Fruit fly (Drosophila melanogaster) whole organism: Measurements from ENCODE around the gene CG33702.
A peak's percentile ranks its signal among the peaks of the same experiment; 100 is the strongest.

ENCODE experiments used
- CG8478 ChIP-seq: fragments of >200 bp; optimal IDR thresholded peaks from 2 replicates; lab custom pipeline; 2018; ENCODE audit warnings: inconsistent platforms
- Dll ChIP-seq: fragments of >200 bp; optimal IDR thresholded peaks from 2 replicates; lab custom pipeline; 2017
- EcR ChIP-seq, 2 experiments: fragments of >200 bp; optimal IDR thresholded peaks; 2 replicates each; lab custom pipeline; 2017; ENCODE audit warnings: missing biosample characterization in 2 of 2, missing genetic modification characterization in 2 of 2, missing genetic modification reagents in 2 of 2
- pan ChIP-seq: fragments of >200 bp; optimal IDR thresholded peaks from 2 replicates; lab custom pipeline; 2017
- psq ChIP-seq: fragments of >200 bp; optimal IDR thresholded peaks from 2 replicates; lab custom pipeline; 2017
- usp ChIP-seq: fragments of >200 bp; optimal IDR thresholded peaks from 2 replicates; lab custom pipeline; 2017; ENCODE audit warnings: missing biosample characterization, missing genetic modification characterization, mixed read lengths

Gene CG33702

DNA sequence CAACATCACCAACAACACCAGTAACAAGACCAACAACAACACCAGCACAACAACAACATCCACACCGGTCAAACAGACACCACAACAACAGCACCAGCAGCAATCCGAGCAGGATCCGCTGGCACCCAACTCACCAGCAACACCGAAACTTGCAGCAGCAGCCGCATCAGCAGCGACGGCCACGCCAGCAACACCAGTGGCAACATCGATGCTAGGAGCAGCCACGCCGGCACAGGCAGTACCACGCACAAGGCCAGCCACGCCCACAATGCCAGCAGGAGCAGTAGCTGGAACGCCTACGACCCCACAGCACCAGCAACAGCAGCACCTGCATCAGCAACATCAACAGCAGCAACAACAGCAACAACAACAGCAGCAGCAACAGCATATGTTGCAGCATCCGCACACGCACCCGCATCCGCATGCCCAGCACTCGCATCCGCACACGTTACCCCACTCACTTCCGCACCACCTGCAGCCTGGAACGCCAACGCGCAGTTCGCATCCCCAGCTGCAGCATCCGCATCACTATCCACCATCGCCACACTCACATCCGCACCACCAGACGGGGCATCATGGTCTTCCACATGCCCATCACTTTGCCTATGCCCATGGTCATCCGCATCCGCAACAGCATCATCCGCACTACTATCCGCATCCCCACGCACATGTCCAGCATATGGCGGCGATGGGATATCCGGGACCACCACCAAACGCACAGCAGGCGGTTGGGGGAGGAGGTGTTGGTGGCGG lies 41.9 kb downstream of the CG33702 start:
- no peak for TF ChIP-seq CG8478 (lab: Kevin White, UChicago)
- no peak for TF ChIP-seq pan (lab: Kevin White, UChicago)
- no peak for TF ChIP-seq EcR (GFP tag; optimal IDR thresholded peaks at IDR 0.05; lab: Kevin White, UChicago)
- no peak for TF ChIP-seq usp (GFP tag; lab: Kevin White, UChicago)
- no peak for TF ChIP-seq psq (lab: Kevin White, UChicago)
- no peak for TF ChIP-seq Dll (lab: Kevin White, UChicago)

- TF ChIP-seq Dll (lab: Kevin White, UChicago) = no peak
- no peak for TF ChIP-seq pan (lab: Kevin White, UChicago)
- no peak for TF ChIP-seq psq (lab: Kevin White, UChicago)
- TF ChIP-seq usp (GFP tag; lab: Kevin White, UChicago) = no peak
- no peak for TF ChIP-seq EcR (GFP tag; optimal IDR thresholded peaks at IDR 0.05; lab: Kevin White, UChicago)
- TF ChIP-seq CG8478 (lab: Kevin White, UChicago) = no peak
These were observed 44.1 kb downstream of the CG33702 start for dm6 chr3L:9469079-9469478.

DNA sequence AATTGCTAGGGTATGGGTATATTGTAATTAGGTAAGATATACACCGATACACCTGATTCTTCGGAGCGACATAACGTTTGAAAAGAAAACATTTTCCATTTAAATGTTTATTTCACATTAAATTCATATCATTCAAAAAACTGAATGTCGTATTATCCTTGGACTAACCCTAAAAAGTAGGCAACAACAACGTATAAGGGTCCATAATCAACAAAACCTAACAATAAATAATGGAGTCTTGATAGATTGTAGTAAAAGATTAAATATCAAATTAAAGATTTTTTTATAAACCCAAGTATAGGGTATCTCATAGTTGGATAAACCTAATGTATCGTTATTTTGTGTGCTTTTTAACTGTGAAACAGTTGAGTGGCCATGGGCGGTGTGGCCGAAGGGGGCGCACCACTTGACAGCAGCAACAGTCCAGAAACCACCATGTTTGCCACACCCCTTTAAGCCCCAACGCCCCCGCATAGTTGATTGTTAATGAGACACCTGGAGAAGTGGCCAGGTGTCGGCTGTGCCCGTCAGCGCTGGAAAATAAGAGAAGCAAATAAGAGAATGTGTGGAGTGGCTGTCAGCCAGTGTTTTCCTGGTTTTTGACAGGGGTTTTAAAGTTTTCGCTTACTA lies 44.8 kb downstream of the CG33702 start:
- no peak for TF ChIP-seq CG8478 (lab: Kevin White, UChicago)
- no peak for TF ChIP-seq Dll (lab: Kevin White, UChicago)
- no peak for TF ChIP-seq EcR (GFP tag; optimal IDR thresholded peaks at IDR 0.05; lab: Kevin White, UChicago)
- TF ChIP-seq usp (GFP tag; lab: Kevin White, UChicago) = no peak
- peak; percentile 68 for TF ChIP-seq pan (lab: Kevin White, UChicago)
- TF ChIP-seq psq (lab: Kevin White, UChicago) = no peak

DNA sequence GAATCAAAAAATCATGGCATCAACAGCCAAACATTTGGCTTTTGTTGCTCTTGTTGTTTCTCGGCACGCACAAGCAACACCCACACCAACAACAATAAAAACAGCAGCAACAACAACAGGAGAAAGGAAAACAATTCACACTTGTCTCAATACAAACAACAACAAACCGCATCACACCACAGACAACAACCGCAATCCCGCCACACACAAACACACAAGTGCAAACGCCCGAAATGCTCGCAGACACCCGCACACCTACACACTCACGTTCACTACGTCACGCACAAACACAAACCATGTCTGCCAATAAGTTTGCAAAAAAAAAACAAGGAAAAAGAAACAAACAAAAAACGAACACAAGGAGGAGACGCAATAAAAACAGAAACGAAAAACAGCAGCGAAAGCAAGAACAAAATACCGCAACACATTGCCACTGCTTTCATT lies 45.4 kb downstream of the CG33702 start:
- TF ChIP-seq pan (lab: Kevin White, UChicago) (no peak), usp (GFP tag; lab: Kevin White, UChicago) (no peak), Dll (lab: Kevin White, UChicago) (no peak), EcR (GFP tag; optimal IDR thresholded peaks at IDR 0.05; lab: Kevin White, UChicago) (no peak), CG8478 (lab: Kevin White, UChicago) (no peak), psq (lab: Kevin White, UChicago) (no peak)

dm6 chr3L:9467267-9467666 lies 45.9 kb downstream of the CG33702 start:
- TF ChIP-seq EcR (GFP tag; optimal IDR thresholded peaks at IDR 0.05; lab: Kevin White, UChicago) (no peak), pan (lab: Kevin White, UChicago) (no peak), usp (GFP tag; lab: Kevin White, UChicago) (no peak), CG8478 (lab: Kevin White, UChicago) (no peak), Dll (lab: Kevin White, UChicago) (no peak), psq (lab: Kevin White, UChicago) (no peak)

- TF ChIP-seq CG8478 (lab: Kevin White, UChicago) = no peak
- no peak for TF ChIP-seq EcR (GFP tag; optimal IDR thresholded peaks at IDR 0.05; lab: Kevin White, UChicago)
- TF ChIP-seq usp (GFP tag; lab: Kevin White, UChicago) = no peak
- TF ChIP-seq psq (lab: Kevin White, UChicago) = no peak
- no peak for TF ChIP-seq Dll (lab: Kevin White, UChicago)
- TF ChIP-seq pan (lab: Kevin White, UChicago) = no peak
These were observed 46.6 kb downstream of the CG33702 start for dm6 chr3L:9466595-9466994.

dm6 chr3L:9465652-9466244 lies 47.5 kb downstream of the CG33702 start:
- TF ChIP-seq pan (lab: Kevin White, UChicago) = no peak
- no peak for TF ChIP-seq EcR (GFP tag; optimal IDR thresholded peaks at IDR 0.05; lab: Kevin White, UChicago)
